Worm (Caenorhabditis elegans) whole organism, L2 larva: ENCODE data around the gene nmur-2.

Source experiments
- dmd-4 ChIP-seq: sonication (generic microtip); optimal IDR thresholded peaks from 2 replicates; lab custom pipeline; 2017; ENCODE audit warnings: missing biosample characterization, missing genetic modification characterization
- nhr-237 ChIP-seq: fragments of 150-350 bp; optimal IDR thresholded peaks from 2 replicates; lab custom pipeline; 2014; ENCODE audit warnings: missing biosample characterization, missing genetic modification characterization

DNA sequence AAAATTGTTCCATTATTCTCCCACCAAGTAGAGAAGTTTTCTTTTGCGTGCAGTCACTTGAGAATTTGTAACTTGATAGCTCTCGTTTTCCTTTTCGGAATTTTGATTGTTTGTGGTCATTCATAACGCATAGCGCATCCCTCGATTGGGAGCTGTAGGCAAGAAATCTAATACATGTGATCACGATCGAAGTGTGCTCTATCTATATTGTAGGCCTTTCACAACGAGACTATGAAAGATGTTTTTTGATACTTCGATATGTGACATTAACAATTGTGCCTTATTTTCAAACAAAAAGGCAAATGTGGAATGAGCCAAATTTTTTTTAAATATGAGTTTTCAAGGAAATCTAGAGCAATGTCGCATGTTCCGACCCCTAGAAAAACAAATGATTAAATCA lies 49.0 kb downstream of the nmur-2 start:
- no peak for TF ChIP-seq dmd-4 (tag; lab: Kevin White, UChicago)
- TF ChIP-seq nhr-237 (tag; lab: Kevin White, UChicago): no peak
